Worm (Caenorhabditis elegans) whole organism, mixed stage, embryonic: ENCODE results near the gene C01G10.14.
A peak's percentile ranks its signal among the peaks of the same experiment; 100 is the strongest.

Experiments used
- ceh-83 ChIP-seq: fragments of 200-800 bp; sonication (Bioruptor generic); optimal IDR thresholded peaks from 2 replicates; lab custom pipeline; 2018; ENCODE audit warnings: mild to moderate bottlenecking, missing genetic modification characterization, missing compliant biosample characterization
- cnd-1 ChIP-seq: fragments of 200-800 bp; sonication (Bioruptor generic); optimal IDR thresholded peaks from 2 replicates; lab custom pipeline; 2018; ENCODE audit warnings: mild to moderate bottlenecking, missing genetic modification characterization, missing compliant biosample characterization
- lin-13 ChIP-seq: fragments of 150-350 bp; optimal IDR thresholded peaks from 2 replicates; lab custom pipeline; 2014; ENCODE audit warnings: missing biosample characterization, missing genetic modification characterization
- lin-32 ChIP-seq: fragments of 200-800 bp; sonication (Bioruptor generic); optimal IDR thresholded peaks from 2 replicates; lab custom pipeline; 2018; ENCODE audit warnings: mild to moderate bottlenecking, missing genetic modification characterization, missing compliant biosample characterization
- nhr-12 ChIP-seq: fragments of 150-350 bp; optimal IDR thresholded peaks from 2 replicates; lab custom pipeline; 2014; ENCODE audit warnings: missing biosample characterization, missing genetic modification characterization
- nhr-237 ChIP-seq: fragments of 150-350 bp; optimal IDR thresholded peaks from 2 replicates; lab custom pipeline; 2014; ENCODE audit warnings: missing biosample characterization, missing genetic modification characterization
- nhr-28 ChIP-seq: fragments of 150-350 bp; optimal IDR thresholded peaks from 2 replicates; lab custom pipeline; 2014; ENCODE audit warnings: missing biosample characterization, missing genetic modification characterization
- nhr-76 ChIP-seq: sonication (generic microtip); optimal IDR thresholded peaks from 2 replicates; lab custom pipeline; 2017; ENCODE audit warnings: missing biosample characterization, missing genetic modification characterization
- pha-4 ChIP-seq: fragments of 150-350 bp; optimal IDR thresholded peaks from 2 replicates; lab custom pipeline; 2018; ENCODE audit warnings: missing biosample characterization, missing genetic modification reagents, missing genetic modification characterization
- unc-39 ChIP-seq: fragments of 150-350 bp; optimal IDR thresholded peaks from 2 replicates; lab custom pipeline; 2014; ENCODE audit warnings: missing biosample characterization, missing genetic modification characterization
- unc-62 ChIP-seq: fragments of 150-350 bp; optimal IDR thresholded peaks from 2 replicates; lab custom pipeline; 2014; ENCODE audit warnings: missing biosample characterization, missing genetic modification reagents, missing genetic modification characterization

ce11 chrV:15071015-15071810 lies 34.5 kb downstream of the C01G10.14 start, which contains the start of gene unc-76:
- TF ChIP-seq unc-39 (no peak), unc-62 (GFP tag; lab: Kevin White, UChicago) (peak; percentile 94), ceh-83 (GFP tag; lab: Kevin White, UChicago) (no peak), lin-13 (no peak), nhr-12 (tag; lab: Kevin White, UChicago) (no peak), pha-4 (peak; percentile 79), lin-32 (GFP tag; lab: Kevin White, UChicago) (no peak), nhr-28 (no peak), nhr-237 (tag; lab: Kevin White, UChicago) (peak; percentile 60), cnd-1 (tag; lab: Kevin White, UChicago) (peak; percentile 26), nhr-76 (tag; lab: Kevin White, UChicago) (no peak)
